Worm (Caenorhabditis elegans) whole organism, late embryonic: Measurements from ENCODE around the gene grl-26.

Source experiments
- F13H6.1 ChIP-seq: sonication (generic microtip); optimal IDR thresholded peaks from 2 replicates; lab custom pipeline; 2016; ENCODE audit warnings: missing genetic modification characterization, missing compliant biosample characterization
- K02D7.2 ChIP-seq: sonication (generic microtip); optimal IDR thresholded peaks from 2 replicates; lab custom pipeline; 2017; ENCODE audit warnings: mild to moderate bottlenecking, missing genetic modification characterization, missing compliant biosample characterization
- K09A11.1 ChIP-seq: sonication (generic microtip); optimal IDR thresholded peaks from 2 replicates; lab custom pipeline; 2017; ENCODE audit warnings: antibody characterized with exemption, mild to moderate bottlenecking, missing genetic modification characterization, missing compliant biosample characterization; ENCODE audit not compliant: insufficient read depth
- T23F11.4 ChIP-seq: fragments of 200-800 bp; sonication (Bioruptor generic); optimal IDR thresholded peaks from 2 replicates; lab custom pipeline; 2018; ENCODE audit warnings: mild to moderate bottlenecking, missing genetic modification characterization, missing compliant biosample characterization
- Y22D7AL.16 ChIP-seq: sonication (generic microtip); optimal IDR thresholded peaks from 2 replicates; lab custom pipeline; 2016; ENCODE audit warnings: missing genetic modification characterization, missing compliant biosample characterization
- ahr-1 ChIP-seq: sonication (generic microtip); optimal IDR thresholded peaks from 2 replicates; lab custom pipeline; 2016; ENCODE audit warnings: missing genetic modification characterization, missing compliant biosample characterization
- ama-1 ChIP-seq: fragments of 150-350 bp; optimal IDR thresholded peaks from 2 replicates; lab custom pipeline; 2014
- ceh-18 ChIP-seq: sonication (generic microtip); optimal IDR thresholded peaks from 2 replicates; lab custom pipeline; 2016; ENCODE audit warnings: missing genetic modification characterization, missing compliant biosample characterization
- ceh-19 ChIP-seq: fragments of 200-800 bp; sonication (Bioruptor generic); optimal IDR thresholded peaks from 2 replicates; lab custom pipeline; 2018; ENCODE audit warnings: mild to moderate bottlenecking, missing genetic modification characterization, missing compliant biosample characterization
- ceh-22 ChIP-seq: sonication (generic microtip); optimal IDR thresholded peaks from 2 replicates; lab custom pipeline; 2017; ENCODE audit warnings: missing biosample characterization, missing genetic modification characterization
- ceh-24 ChIP-seq: sonication (generic microtip); optimal IDR thresholded peaks from 2 replicates; lab custom pipeline; 2016; ENCODE audit warnings: mild to moderate bottlenecking, missing genetic modification characterization, missing compliant biosample characterization
- ceh-31 ChIP-seq: sonication (generic microtip); optimal IDR thresholded peaks from 2 replicates; lab custom pipeline; 2016; ENCODE audit warnings: missing genetic modification characterization, missing compliant biosample characterization
- ceh-34 ChIP-seq: sonication (generic microtip); optimal IDR thresholded peaks from 2 replicates; lab custom pipeline; 2016; ENCODE audit warnings: mild to moderate bottlenecking, missing genetic modification characterization, missing compliant biosample characterization
- ceh-48 ChIP-seq: sonication (generic microtip); optimal IDR thresholded peaks from 2 replicates; lab custom pipeline; 2016; ENCODE audit warnings: missing genetic modification characterization, inconsistent platforms, missing compliant biosample characterization
- ceh-6 ChIP-seq: fragments of 200-800 bp; sonication (Bioruptor generic); optimal IDR thresholded peaks from 2 replicates; lab custom pipeline; 2018; ENCODE audit warnings: mild to moderate bottlenecking, missing genetic modification characterization, missing compliant biosample characterization
- ceh-9 ChIP-seq: sonication (generic microtip); optimal IDR thresholded peaks from 2 replicates; lab custom pipeline; 2016; ENCODE audit warnings: mild to moderate bottlenecking, missing genetic modification characterization, inconsistent platforms, missing compliant biosample characterization
- che-1 ChIP-seq: sonication (generic microtip); optimal IDR thresholded peaks from 2 replicates; lab custom pipeline; 2016; ENCODE audit warnings: mild to moderate bottlenecking, missing genetic modification characterization, missing compliant biosample characterization
- dmd-4 ChIP-seq: sonication (generic microtip); optimal IDR thresholded peaks from 2 replicates; lab custom pipeline; 2016; ENCODE audit warnings: borderline replicate concordance, missing genetic modification characterization, missing compliant biosample characterization
- dve-1 ChIP-seq: sonication (generic microtip); optimal IDR thresholded peaks from 2 replicates; lab custom pipeline; 2017; ENCODE audit warnings: antibody characterized with exemption, mild to moderate bottlenecking, missing genetic modification characterization, missing compliant biosample characterization
- elt-2 ChIP-seq: sonication (generic microtip); optimal IDR thresholded peaks from 2 replicates; lab custom pipeline; 2016; ENCODE audit warnings: missing genetic modification reagents, missing genetic modification characterization, missing compliant biosample characterization
- elt-4 ChIP-seq: sonication (generic microtip); optimal IDR thresholded peaks from 2 replicates; lab custom pipeline; 2016; ENCODE audit warnings: missing genetic modification characterization, missing compliant biosample characterization
- ets-4 ChIP-seq: sonication (generic microtip); optimal IDR thresholded peaks from 2 replicates; lab custom pipeline; 2016; ENCODE audit warnings: missing genetic modification characterization, missing compliant biosample characterization
- eyg-1 ChIP-seq: sonication (generic microtip); optimal IDR thresholded peaks from 2 replicates; lab custom pipeline; 2016; ENCODE audit warnings: missing genotype, missing genetic modification characterization, missing compliant biosample characterization
- fax-1 ChIP-seq: sonication (generic microtip); optimal IDR thresholded peaks from 2 replicates; lab custom pipeline; 2016; ENCODE audit warnings: missing genotype, missing genetic modification characterization, missing compliant biosample characterization
- fkh-10 ChIP-seq: fragments of 150-350 bp; optimal IDR thresholded peaks from 2 replicates; lab custom pipeline; 2014; ENCODE audit warnings: missing biosample characterization, missing genetic modification reagents, missing genetic modification characterization
- fkh-6 ChIP-seq: sonication (generic microtip); optimal IDR thresholded peaks from 2 replicates; lab custom pipeline; 2016; ENCODE audit warnings: missing genetic modification characterization, missing compliant biosample characterization
- hlh-8 ChIP-seq: sonication (generic microtip); optimal IDR thresholded peaks from 2 replicates; lab custom pipeline; 2016; ENCODE audit warnings: missing genotype, missing genetic modification characterization, missing compliant biosample characterization
- lim-6 ChIP-seq: sonication (generic microtip); optimal IDR thresholded peaks from 2 replicates; lab custom pipeline; 2016; ENCODE audit warnings: missing genetic modification characterization, missing compliant biosample characterization
- lin-11 ChIP-seq: fragments of 200-800 bp; sonication (Bioruptor generic); optimal IDR thresholded peaks from 2 replicates; lab custom pipeline; 2018; ENCODE audit warnings: mild to moderate bottlenecking, missing genetic modification characterization, missing compliant biosample characterization
- madf-2 ChIP-seq: sonication (generic microtip); optimal IDR thresholded peaks from 2 replicates; lab custom pipeline; 2017; ENCODE audit warnings: missing genetic modification characterization, missing compliant biosample characterization
- nhr-11 ChIP-seq: fragments of 150-350 bp; optimal IDR thresholded peaks from 2 replicates; lab custom pipeline; 2014; ENCODE audit warnings: missing biosample characterization, missing genetic modification characterization
- nhr-232 ChIP-seq: sonication (generic microtip); optimal IDR thresholded peaks from 2 replicates; lab custom pipeline; 2016; ENCODE audit warnings: missing genetic modification characterization, missing compliant biosample characterization
- pat-9 ChIP-seq: fragments of 200-800 bp; sonication (Bioruptor generic); optimal IDR thresholded peaks from 2 replicates; lab custom pipeline; 2018; ENCODE audit warnings: mild to moderate bottlenecking, missing genetic modification characterization, moderate library complexity, missing compliant biosample characterization
- pha-2 ChIP-seq: sonication (generic microtip); optimal IDR thresholded peaks from 2 replicates; lab custom pipeline; 2017; ENCODE audit warnings: mild to moderate bottlenecking, missing genetic modification characterization, missing compliant biosample characterization
- pqm-1 ChIP-seq: sonication (generic microtip); optimal IDR thresholded peaks from 2 replicates; lab custom pipeline; 2016; ENCODE audit warnings: missing genetic modification characterization, missing compliant biosample characterization
- ref-2 ChIP-seq: sonication (generic microtip); optimal IDR thresholded peaks from 2 replicates; lab custom pipeline; 2016; ENCODE audit warnings: missing genetic modification characterization, missing compliant biosample characterization
- sox-2 ChIP-seq: fragments of 200-800 bp; sonication (Bioruptor generic); IDR thresholded peaks from 2 replicates; pipeline ENCODE4 v1.3.6; 2022; ENCODE audit warnings: missing genetic modification reagents, missing genetic modification characterization, missing compliant biosample characterization
- tbx-2 ChIP-seq: sonication (generic microtip); optimal IDR thresholded peaks from 2 replicates; lab custom pipeline; 2016; ENCODE audit warnings: missing genetic modification characterization, missing compliant biosample characterization
- tbx-7 ChIP-seq: sonication (generic microtip); optimal IDR thresholded peaks from 2 replicates; lab custom pipeline; 2016; ENCODE audit warnings: missing genotype, missing genetic modification characterization, missing compliant biosample characterization
- ttx-3 ChIP-seq: sonication (generic microtip); optimal IDR thresholded peaks from 2 replicates; lab custom pipeline; 2016; ENCODE audit warnings: missing genetic modification reagents, missing genetic modification characterization, missing compliant biosample characterization
- unc-3 ChIP-seq, 2 experiments: fragments of 200-800 bp in 1 of 2; sonication (Bioruptor generic) in 1 of 2; sonication (generic microtip) in 1 of 2; conservative IDR thresholded peaks in 1 of 2; optimal IDR thresholded peaks in 1 of 2; 2 replicates each; pipeline versions ENCODE4 v1.3.6 to Lab custom; 2016 to 2022; ENCODE audit warnings: missing compliant biosample characterization in 2 of 2, missing genetic modification characterization in 2 of 2, missing genetic modification reagents in 1 of 2
- unc-42 ChIP-seq: sonication (generic microtip); optimal IDR thresholded peaks from 2 replicates; lab custom pipeline; 2016; ENCODE audit warnings: missing genotype, missing genetic modification characterization, missing compliant biosample characterization
- unc-86 ChIP-seq: sonication (generic microtip); optimal IDR thresholded peaks from 2 replicates; lab custom pipeline; 2016; ENCODE audit warnings: missing genetic modification characterization, missing compliant biosample characterization
- zip-5 ChIP-seq: sonication (generic microtip); optimal IDR thresholded peaks from 2 replicates; lab custom pipeline; 2016; ENCODE audit warnings: missing genetic modification characterization, missing compliant biosample characterization
- ztf-16 ChIP-seq: sonication (generic microtip); optimal IDR thresholded peaks from 2 replicates; lab custom pipeline; 2017; ENCODE audit warnings: missing genetic modification characterization, missing compliant biosample characterization

The grl-26 gene

ce11 chrIV:278284-278683 lies 44.3 kb downstream of the grl-26 start:
- TF ChIP-seq pqm-1 (tag; lab: Kevin White, UChicago) (no peak), fkh-10 (GFP tag; lab: Kevin White, UChicago) (no peak), zip-5 (tag; lab: Kevin White, UChicago) (no peak), F13H6.1 (tag; lab: Kevin White, UChicago) (no peak), ceh-24 (tag; lab: Kevin White, UChicago) (no peak), lin-11 (tag; lab: Kevin White, UChicago) (no peak), dve-1 (tag; lab: Kevin White, UChicago) (no peak), madf-2 (no peak), dmd-4 (tag; lab: Kevin White, UChicago) (no peak), ceh-48 (tag; lab: Kevin White, UChicago) (no peak), ceh-18 (tag; lab: Kevin White, UChicago) (no peak), ref-2 (tag; lab: Kevin White, UChicago) (no peak), lim-6 (tag; lab: Kevin White, UChicago) (no peak)

- TF ChIP-seq tbx-2 = no peak
- TF ChIP-seq ceh-31 (tag; lab: Kevin White, UChicago) = no peak
- no peak for TF ChIP-seq pat-9 (tag; lab: Kevin White, UChicago)
- TF ChIP-seq pqm-1 (tag; lab: Kevin White, UChicago) = no peak
- TF ChIP-seq che-1 (tag; lab: Kevin White, UChicago) = no peak
- TF ChIP-seq ceh-6 (GFP tag; lab: Kevin White, UChicago) = no peak
- no peak for TF ChIP-seq K02D7.2
- no peak for TF ChIP-seq ztf-16 (tag; lab: Kevin White, UChicago)
- TF ChIP-seq K09A11.1 (tag; lab: Kevin White, UChicago) = no peak
- TF ChIP-seq nhr-232 (tag; lab: Kevin White, UChicago) = no peak
- no peak for TF ChIP-seq lim-6 (tag; lab: Kevin White, UChicago)
- no peak for TF ChIP-seq ceh-9 (tag; lab: Kevin White, UChicago)
- TF ChIP-seq unc-86 (tag; lab: Kevin White, UChicago) = no peak
- no peak for TF ChIP-seq ahr-1 (tag; lab: Kevin White, UChicago)
- no peak for TF ChIP-seq unc-3 (GFP tag; conservative IDR thresholded peaks at IDR 0.05; lab: Robert Waterston, UW)
- TF ChIP-seq unc-3 (tag; optimal IDR thresholded peaks at IDR 0.05; lab: Kevin White, UChicago) = no peak
Measured at ce11 chrIV:275146-275545, 47.5 kb downstream of the grl-26 start.

- no peak for TF ChIP-seq tbx-7 (tag; lab: Kevin White, UChicago)
- TF ChIP-seq dve-1 (tag; lab: Kevin White, UChicago) = peak; percentile 13
- no peak for TF ChIP-seq fax-1 (tag; lab: Kevin White, UChicago)
- no peak for TF ChIP-seq hlh-8
- TF ChIP-seq F13H6.1 (tag; lab: Kevin White, UChicago) = no peak
- TF ChIP-seq elt-2 = peak; percentile 63
- no peak for TF ChIP-seq T23F11.4
- no peak for TF ChIP-seq eyg-1 (tag; lab: Kevin White, UChicago)
- no peak for TF ChIP-seq fkh-6 (tag; lab: Kevin White, UChicago)
- TF ChIP-seq elt-4 (tag; lab: Kevin White, UChicago) = no peak
- no peak for TF ChIP-seq ceh-22
- no peak for TF ChIP-seq K02D7.2
- TF ChIP-seq ttx-3 (tag; lab: Kevin White, UChicago) = no peak
Measured at ce11 chrIV:274185-274584, 48.4 kb downstream of the grl-26 start, which contains the start of gene sma-10. Gene sma-10, plus strand, starts transcription at chrIV:274420.

- no peak for TF ChIP-seq unc-3 (GFP tag; conservative IDR thresholded peaks at IDR 0.05; lab: Robert Waterston, UW)
- TF ChIP-seq unc-3 (tag; optimal IDR thresholded peaks at IDR 0.05; lab: Kevin White, UChicago) = no peak
- no peak for TF ChIP-seq ceh-19 (GFP tag; lab: Kevin White, UChicago)
- TF ChIP-seq fkh-6 (tag; lab: Kevin White, UChicago) = no peak
- TF ChIP-seq nhr-232 (tag; lab: Kevin White, UChicago) = no peak
- TF ChIP-seq Y22D7AL.16 = no peak
- no peak for TF ChIP-seq nhr-11 (tag; lab: Kevin White, UChicago)
- no peak for TF ChIP-seq ceh-31 (tag; lab: Kevin White, UChicago)
- TF ChIP-seq elt-2 = no peak
- no peak for TF ChIP-seq madf-2
- TF ChIP-seq pha-2 = no peak
- TF ChIP-seq elt-4 (tag; lab: Kevin White, UChicago) = no peak
- no peak for TF ChIP-seq ama-1 (lab: Kevin White, UChicago)
- TF ChIP-seq unc-42 (tag; lab: Kevin White, UChicago) = no peak
- TF ChIP-seq F13H6.1 (tag; lab: Kevin White, UChicago) = no peak
- TF ChIP-seq K02D7.2 = no peak
- TF ChIP-seq sox-2 (GFP tag; lab: Robert Waterston, UW) = no peak
- TF ChIP-seq ceh-34 (tag; lab: Kevin White, UChicago) = no peak
- TF ChIP-seq ets-4 = no peak
- no peak for TF ChIP-seq ref-2 (tag; lab: Kevin White, UChicago)
Measured at ce11 chrIV:273299-273698, 49.3 kb downstream of the grl-26 start, which contains the start of gene srh-282. Gene srh-282, minus strand, starts transcription at chrIV:273399.
